Fruit fly (Drosophila melanogaster) Kc167 (cell line): ENCODE results near the gene Piezo.

ENCODE experiments used
- Myc ChIP-seq: fragments of >200 bp; optimal IDR thresholded peaks from 2 replicates; lab custom pipeline; 2017; ENCODE audit warnings: missing external identifiers
- Sin3A ChIP-seq: fragments of >200 bp; optimal IDR thresholded peaks from 2 replicates; lab custom pipeline; 2018; ENCODE audit warnings: missing external identifiers
- h ChIP-seq: fragments of >200 bp; optimal IDR thresholded peaks from 3 replicates; lab custom pipeline; 2018; ENCODE audit warnings: missing external identifiers
- insv ChIP-seq: fragments of >200 bp; optimal IDR thresholded peaks from 3 replicates; lab custom pipeline; 2018; ENCODE audit warnings: missing external identifiers
- ttk ChIP-seq: sonication (Bioruptor generic); optimal IDR thresholded peaks from 2 replicates; lab custom pipeline; 2017; ENCODE audit warnings: missing external identifiers

dm6 chr2L:8146994-8147661 lies 15.7 kb upstream of the Piezo start, which contains the start of gene CG31606:
- no peak for TF ChIP-seq Sin3A (lab: Kevin White, UChicago)
- TF ChIP-seq h: no peak
- no peak for TF ChIP-seq Myc
- TF ChIP-seq ttk: no peak
- TF ChIP-seq insv (lab: Kevin White, UChicago): no peak
